Fruit fly (Drosophila melanogaster) whole organism, adult: ENCODE data around the gene Dcps.
A peak's percentile ranks its signal among the peaks of the same experiment; 100 is the strongest.

ENCODE experiments used
- CG11617 ChIP-seq: fragments of 200-800 bp; sonication (Bioruptor generic); optimal IDR thresholded peaks from 2 replicates; lab custom pipeline; 2017; ENCODE audit warnings: mild to moderate bottlenecking, missing biosample characterization, missing genetic modification reagents, missing genetic modification characterization
- CG12768 ChIP-seq: fragments of 200-800 bp; sonication (Bioruptor generic); optimal IDR thresholded peaks from 2 replicates; lab custom pipeline; 2017; ENCODE audit warnings: missing biosample characterization, missing genetic modification characterization, mild to moderate bottlenecking, moderate library complexity, missing genetic modification reagents
- CG14711 ChIP-seq: fragments of 200-800 bp; sonication (Bioruptor generic); optimal IDR thresholded peaks from 2 replicates; lab custom pipeline; 2018; ENCODE audit warnings: missing biosample characterization, mild to moderate bottlenecking, missing genetic modification characterization, moderate library complexity
- CG1620 ChIP-seq: fragments of 200-800 bp; sonication (Bioruptor generic); optimal IDR thresholded peaks from 2 replicates; lab custom pipeline; 2016; ENCODE audit warnings: missing biosample characterization, missing genetic modification characterization
- CG33017 ChIP-seq: fragments of 200-800 bp; sonication (Bioruptor generic); optimal IDR thresholded peaks from 2 replicates; lab custom pipeline; 2018; ENCODE audit warnings: missing biosample characterization, mild to moderate bottlenecking, missing genetic modification characterization, moderate library complexity
- CG5204 ChIP-seq: fragments of 200-800 bp; sonication (Bioruptor generic); optimal IDR thresholded peaks from 2 replicates; lab custom pipeline; 2016; ENCODE audit warnings: missing biosample characterization, missing genetic modification characterization
- CG7045 ChIP-seq: fragments of 200-800 bp; sonication (Bioruptor generic); optimal IDR thresholded peaks from 2 replicates; lab custom pipeline; 2017; ENCODE audit warnings: missing biosample characterization, mild to moderate bottlenecking, missing genetic modification characterization
- CG7101 ChIP-seq: fragments of 200-800 bp; sonication (Bioruptor generic); optimal IDR thresholded peaks from 2 replicates; lab custom pipeline; 2018; ENCODE audit warnings: missing biosample characterization, mild to moderate bottlenecking, missing genetic modification characterization, moderate library complexity
- Clk ChIP-seq: fragments of 200-800 bp; sonication (Bioruptor generic); optimal IDR thresholded peaks from 2 replicates; lab custom pipeline; 2017; ENCODE audit warnings: missing biosample characterization, missing genetic modification characterization
- Crg-1 ChIP-seq: fragments of 200-800 bp; sonication (Bioruptor generic); optimal IDR thresholded peaks from 2 replicates; lab custom pipeline; 2016; ENCODE audit warnings: missing biosample characterization, missing genetic modification characterization
- Hr96 ChIP-seq: fragments of 200-800 bp; sonication (Bioruptor generic); optimal IDR thresholded peaks from 2 replicates; lab custom pipeline; 2016; ENCODE audit warnings: missing biosample characterization, missing genetic modification characterization
- Mnt ChIP-seq: fragments of 200-800 bp; sonication (Bioruptor generic); optimal IDR thresholded peaks from 2 replicates; lab custom pipeline; 2016; ENCODE audit warnings: missing biosample characterization, mild to moderate bottlenecking, missing genetic modification characterization
- bab1 ChIP-seq: fragments of 200-800 bp; sonication (Bioruptor generic); optimal IDR thresholded peaks from 3 replicates; lab custom pipeline; 2019; ENCODE audit warnings: missing biosample characterization, mild to moderate bottlenecking, missing genetic modification characterization, moderate library complexity
- cic ChIP-seq: fragments of 200-800 bp; sonication (Bioruptor generic); optimal IDR thresholded peaks from 2 replicates; lab custom pipeline; 2017; ENCODE audit warnings: missing biosample characterization, mild to moderate bottlenecking, missing genetic modification characterization, moderate library complexity
- cnc ChIP-seq, 2 experiments: fragments of >200 bp; optimal IDR thresholded peaks; 2 replicates each; lab custom pipeline; 2017
- kay ChIP-seq: fragments of 200-800 bp; sonication (Bioruptor generic); peaks from one replicate; lab custom pipeline; 2016; ENCODE audit warnings: missing biosample characterization, missing genetic modification characterization, borderline replicate concordance
- ovo ChIP-seq: fragments of 200-800 bp; sonication (Bioruptor generic); optimal IDR thresholded peaks from 2 replicates; lab custom pipeline; 2016; ENCODE audit warnings: missing biosample characterization, missing genetic modification characterization
- pad ChIP-seq: fragments of 200-800 bp; sonication (Bioruptor generic); optimal IDR thresholded peaks from 3 replicates; lab custom pipeline; 2017; ENCODE audit warnings: missing biosample characterization, missing genetic modification characterization, mild to moderate bottlenecking, moderate library complexity, missing genetic modification reagents
- tj ChIP-seq: fragments of 200-800 bp; sonication (Bioruptor generic); optimal IDR thresholded peaks from 3 replicates; lab custom pipeline; 2017; ENCODE audit warnings: missing biosample characterization, mild to moderate bottlenecking, missing genetic modification characterization, moderate library complexity
- toe ChIP-seq: fragments of 200-800 bp; sonication (Bioruptor generic); optimal IDR thresholded peaks from 2 replicates; lab custom pipeline; 2016; ENCODE audit warnings: missing biosample characterization, missing genetic modification characterization

Gene Dcps

DNA sequence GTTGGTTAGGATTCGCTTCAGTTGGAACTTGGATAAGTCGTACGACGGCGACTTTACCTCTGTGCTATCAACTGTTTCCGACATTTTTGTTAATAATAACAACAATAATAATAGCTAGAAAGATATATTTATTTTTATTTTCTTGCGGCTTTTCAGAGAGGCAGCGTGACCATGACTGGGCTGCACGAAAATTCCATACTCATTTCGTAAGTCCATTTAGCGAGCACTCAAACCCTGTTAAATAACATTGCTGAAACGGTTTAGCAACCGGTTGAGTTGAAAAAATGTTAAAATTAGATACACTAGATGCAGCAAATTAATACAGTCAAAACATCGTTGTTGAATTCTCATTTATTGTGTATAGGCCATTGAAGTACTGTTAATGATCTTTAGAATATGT, at the start of gene Dcps:
Gene Dcps, minus strand, starts transcription at position 181 of the 400 bp plus-strand sequence.
- TF ChIP-seq kay (peak; percentile 74), CG7045 (no peak), CG12768 (GFP tag; lab: Kevin White, UChicago) (no peak), bab1 (GFP tag; lab: Kevin White, UChicago) (peak; percentile 32), Clk (GFP tag; lab: Kevin White, UChicago) (no peak), cic (GFP tag; lab: Kevin White, UChicago) (no peak), toe (GFP tag; lab: Kevin White, UChicago) (no peak), Hr96 (GFP tag; lab: Kevin White, UChicago) (no peak), cnc (optimal IDR thresholded peaks at IDR 0.05; lab: Kevin White, UChicago) (no peak), CG11617 (no peak)

DNA sequence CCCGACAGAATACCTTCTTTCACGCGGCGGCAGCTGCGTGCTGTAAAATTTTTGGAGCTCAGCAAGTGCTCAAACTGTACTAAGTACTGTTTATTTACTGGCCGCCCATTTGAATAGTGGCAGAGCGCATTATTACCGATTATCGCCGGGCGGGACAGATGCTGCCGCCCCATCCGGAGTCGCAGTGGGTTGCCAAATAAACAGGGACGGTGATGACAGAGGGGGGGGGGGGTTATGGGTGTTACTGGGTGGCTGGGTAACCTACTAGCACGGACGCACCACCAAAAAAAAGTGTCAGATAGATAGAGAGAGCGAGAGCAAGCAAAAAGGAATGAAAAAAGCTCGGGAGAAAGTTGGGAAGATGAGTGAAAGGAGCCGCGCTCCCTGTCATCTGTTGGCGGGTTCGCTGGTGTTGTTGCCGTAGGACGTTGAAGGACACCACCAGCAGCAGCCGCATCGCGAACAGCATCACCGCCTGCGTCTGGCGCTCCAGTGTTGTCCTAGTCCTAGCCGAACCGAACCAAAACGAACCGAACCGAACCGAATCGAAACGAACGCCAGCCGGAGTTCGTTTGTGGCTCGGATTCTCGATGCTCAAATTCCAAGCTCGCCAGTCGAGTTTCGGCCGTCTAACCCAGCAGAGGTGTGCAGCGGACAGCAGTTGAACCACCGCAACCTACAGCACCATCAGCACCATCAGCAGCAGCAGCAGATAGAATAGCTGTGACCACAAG, 47.3 kb upstream of the Dcps start, which contains the start of gene CG11000:
Gene CG11000, plus strand, starts transcription at position 626 of the 734 bp plus-strand sequence.
- TF ChIP-seq CG1620 (GFP tag; lab: Kevin White, UChicago) (no peak), bab1 (GFP tag; lab: Kevin White, UChicago) (no peak), cic (GFP tag; lab: Kevin White, UChicago) (peak; percentile 6), ovo (no peak), cnc (optimal IDR thresholded peaks at IDR 0.05; lab: Kevin White, UChicago) (no peak), Hr96 (GFP tag; lab: Kevin White, UChicago) (no peak)

DNA sequence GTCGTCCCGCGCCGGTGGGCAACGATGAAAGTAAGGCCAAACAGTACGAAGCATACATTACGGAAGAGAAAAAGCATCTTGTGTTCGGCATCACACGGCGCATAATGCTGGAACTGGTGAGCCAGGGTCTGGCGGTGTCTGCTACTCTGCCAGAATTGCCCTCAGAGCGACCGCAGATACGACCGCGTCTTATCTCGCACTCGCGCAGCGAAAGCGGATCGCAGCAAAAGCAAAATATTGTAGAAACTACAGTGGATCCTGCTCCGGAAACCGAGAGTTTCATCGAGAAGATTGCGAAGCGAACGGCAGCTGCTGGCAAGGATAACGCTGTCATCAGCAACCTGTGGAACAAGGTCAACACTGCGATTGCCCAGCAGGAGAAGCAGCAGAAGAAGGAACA, 43.1 kb upstream of the Dcps start:
- TF ChIP-seq Clk (GFP tag; lab: Kevin White, UChicago) (no peak), CG5204 (no peak), bab1 (GFP tag; lab: Kevin White, UChicago) (no peak), Mnt (GFP tag; lab: Kevin White, UChicago) (no peak), cnc (optimal IDR thresholded peaks at IDR 0.05; lab: Kevin White, UChicago) (no peak), Hr96 (GFP tag; lab: Kevin White, UChicago) (no peak)

DNA sequence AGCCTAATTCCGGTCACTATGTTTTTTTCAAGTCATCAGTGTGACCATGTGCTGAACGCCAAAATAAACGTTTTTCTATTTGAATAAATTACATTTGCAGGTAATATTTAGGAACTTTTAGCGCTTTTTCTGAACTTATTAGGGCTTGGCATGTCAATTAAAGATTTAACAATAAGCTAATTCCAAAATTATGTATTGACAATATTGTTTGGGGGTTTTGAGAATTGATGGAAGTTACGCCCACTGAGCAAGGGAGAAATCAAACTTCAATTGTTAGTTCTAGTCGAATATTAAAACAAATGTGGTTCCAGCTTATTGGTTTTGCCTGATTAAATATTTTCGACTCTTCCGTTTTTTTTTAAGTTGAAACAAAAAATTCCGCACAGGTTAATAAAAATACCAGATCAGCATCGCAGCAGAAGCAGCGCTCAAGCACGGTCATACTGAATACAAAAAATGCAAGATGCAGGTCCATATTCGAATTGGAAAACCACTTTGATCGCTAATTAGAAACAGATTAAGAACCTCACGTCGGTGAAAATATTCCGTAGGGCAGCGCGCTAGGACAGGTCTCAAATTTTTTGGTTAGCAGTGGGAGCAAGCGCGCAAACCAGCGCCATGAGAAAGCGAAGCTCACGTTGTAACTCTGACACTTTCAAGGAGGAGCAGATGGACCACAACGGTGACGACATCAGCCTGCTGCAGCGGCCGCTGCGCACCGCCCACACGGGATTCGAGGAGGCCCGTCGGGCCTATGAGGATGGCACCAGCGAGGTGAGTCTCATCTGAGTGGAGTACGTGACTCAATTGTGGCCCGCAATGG, 39.9 kb upstream of the Dcps start, which contains the start of the genes PSMG1 and CG10979:
Gene PSMG1, minus strand, starts transcription at position 51 of the 823 bp plus-strand sequence.
Gene CG10979, plus strand, starts transcription at position 439 of the 823 bp plus-strand sequence.
- TF ChIP-seq Clk (GFP tag; lab: Kevin White, UChicago) (no peak), CG7045 (no peak)

DNA sequence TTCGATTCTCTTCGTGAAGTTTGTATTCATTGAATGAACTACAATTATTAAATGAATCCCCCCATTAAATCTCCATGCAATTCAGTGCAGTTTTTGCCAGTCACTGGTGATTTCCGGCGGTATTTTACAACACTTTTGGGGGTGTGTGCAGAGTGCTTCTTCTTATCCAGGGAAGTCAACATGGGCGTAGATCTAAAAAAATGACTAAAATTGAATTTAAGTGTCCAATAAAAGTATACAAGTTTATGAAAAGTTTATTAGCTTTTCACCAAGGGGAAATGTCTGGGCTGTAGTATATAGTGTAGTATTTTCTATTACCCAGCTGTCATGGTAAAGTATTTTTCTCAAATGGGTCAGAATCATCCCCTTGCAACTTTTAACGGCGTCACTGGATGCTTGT, 36.9 kb upstream of the Dcps start, which contains the start of gene Hpf1:
Gene Hpf1, plus strand, starts transcription at position 383 of the 400 bp plus-strand sequence.
- TF ChIP-seq Mnt (GFP tag; lab: Kevin White, UChicago), result peak; percentile 96
- peak; percentile 93 for TF ChIP-seq pad (GFP tag; lab: Kevin White, UChicago)
- peak; percentile 96 to 98 for TF ChIP-seq cnc (optimal IDR thresholded peaks at IDR 0.05; lab: Kevin White, UChicago)
- TF ChIP-seq Hr96 (GFP tag; lab: Kevin White, UChicago), result peak; percentile 99
- TF ChIP-seq tj, result peak; percentile 88
- TF ChIP-seq CG33017 (tag; lab: Kevin White, UChicago), result peak; percentile 99
- peak; percentile 99 for TF ChIP-seq CG12768 (GFP tag; lab: Kevin White, UChicago)
- no peak for TF ChIP-seq kay
- TF ChIP-seq Crg-1 (GFP tag; lab: Kevin White, UChicago), result peak; percentile 99
- TF ChIP-seq CG1620 (GFP tag; lab: Kevin White, UChicago), result peak; percentile 99
- peak; percentile 99 for TF ChIP-seq CG5204
- peak; percentile 99 for TF ChIP-seq bab1 (GFP tag; lab: Kevin White, UChicago)
- TF ChIP-seq cic (GFP tag; lab: Kevin White, UChicago), result peak; percentile 89
- peak; percentile 99 for TF ChIP-seq toe (GFP tag; lab: Kevin White, UChicago)
- peak; percentile 99 for TF ChIP-seq CG7101 (tag; lab: Kevin White, UChicago)
- TF ChIP-seq CG11617, result peak; percentile 98
- TF ChIP-seq CG14711 (tag; lab: Kevin White, UChicago), result peak; percentile 98
- TF ChIP-seq Clk (GFP tag; lab: Kevin White, UChicago), result peak; percentile 96
- peak; percentile 99 for TF ChIP-seq CG7045
- peak; percentile 96 for TF ChIP-seq ovo

DNA sequence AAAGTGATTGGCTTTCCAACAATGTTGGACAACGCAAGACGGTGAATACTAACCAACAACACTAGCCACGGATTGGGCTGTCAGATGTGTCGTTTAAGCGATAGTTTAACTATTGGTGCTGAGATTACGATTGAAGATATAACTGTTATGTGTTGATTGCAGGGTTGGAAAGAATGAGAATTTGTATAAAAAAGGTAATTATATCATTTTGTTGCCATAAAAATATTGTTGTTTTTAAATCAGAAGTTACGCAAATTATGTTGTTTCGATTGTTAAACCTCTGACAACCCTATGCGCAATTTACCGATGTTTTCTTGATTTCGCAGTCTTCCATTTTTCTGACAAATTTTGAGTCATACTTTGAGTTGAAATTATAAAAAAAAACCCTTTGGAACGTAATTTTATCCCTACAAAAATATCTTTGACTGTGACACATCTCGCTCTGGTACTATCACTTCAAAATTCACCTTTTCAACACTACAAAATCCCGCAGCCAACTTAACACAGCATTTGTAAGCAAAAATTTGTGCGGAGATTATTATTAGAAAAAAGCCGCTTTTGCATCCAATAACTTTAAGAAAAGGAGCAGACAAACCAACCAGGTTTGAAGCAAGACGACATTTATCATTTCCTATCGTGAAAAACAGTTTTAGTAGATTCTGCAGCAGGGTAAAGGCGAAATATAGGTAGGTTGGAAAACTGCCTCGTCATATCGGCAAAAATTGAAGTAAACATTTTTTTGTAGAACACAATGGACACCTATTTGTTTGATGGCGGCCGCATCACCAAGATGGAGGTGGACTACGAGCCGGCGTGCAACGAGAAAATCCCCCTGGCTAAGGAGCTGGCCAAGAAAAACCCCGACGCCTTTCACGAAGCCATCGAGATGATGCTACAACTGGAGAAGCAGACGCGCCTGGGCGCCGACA, 34.7 kb upstream of the Dcps start, which contains the start of the genes Hat1 and Rpn5:
Gene Hat1, minus strand, starts transcription at position 360 of the 929 bp plus-strand sequence.
Gene Rpn5, plus strand, starts transcription at position 469 of the 929 bp plus-strand sequence.
- peak; percentile 94 for TF ChIP-seq toe (GFP tag; lab: Kevin White, UChicago)
- peak; percentile 59 for TF ChIP-seq Clk (GFP tag; lab: Kevin White, UChicago)
- TF ChIP-seq pad (GFP tag; lab: Kevin White, UChicago), result peak; percentile 80
- peak; percentile 70 for TF ChIP-seq tj
- TF ChIP-seq CG12768 (GFP tag; lab: Kevin White, UChicago), result peak; percentile 79
- peak; percentile 94 for TF ChIP-seq CG1620 (GFP tag; lab: Kevin White, UChicago)
- peak; percentile 51 for TF ChIP-seq CG33017 (tag; lab: Kevin White, UChicago)
- TF ChIP-seq Crg-1 (GFP tag; lab: Kevin White, UChicago), result peak; percentile 94
- peak; percentile 81 for TF ChIP-seq CG7101 (tag; lab: Kevin White, UChicago)
- no peak for TF ChIP-seq kay
- peak; percentile 67 for TF ChIP-seq ovo
- TF ChIP-seq CG7045, result peak; percentile 81
- peak; percentile 88 for TF ChIP-seq CG5204
- TF ChIP-seq bab1 (GFP tag; lab: Kevin White, UChicago), result peak; percentile 83
- peak; percentile 89 for TF ChIP-seq CG14711 (tag; lab: Kevin White, UChicago)
- TF ChIP-seq Hr96 (GFP tag; lab: Kevin White, UChicago), result peak; percentile 92
- TF ChIP-seq Mnt (GFP tag; lab: Kevin White, UChicago), result peak; percentile 84
- peak; percentile 98 to 99 for TF ChIP-seq cnc (optimal IDR thresholded peaks at IDR 0.05; lab: Kevin White, UChicago)
- TF ChIP-seq CG11617, result peak; percentile 89
- TF ChIP-seq cic (GFP tag; lab: Kevin White, UChicago), result peak; percentile 48
